Fruit fly (Drosophila melanogaster) S2 (cell line): ENCODE results near the gene Lgr1.

Source experiments
- CG8478 ChIP-seq: fragments of >200 bp; optimal IDR thresholded peaks from 2 replicates; lab custom pipeline; 2018
- CTCF ChIP-seq, 2 experiments: fragments of >200 bp; optimal IDR thresholded peaks; 2 replicates each; lab custom pipeline; 2018

- TF ChIP-seq CTCF (optimal IDR thresholded peaks at IDR 0.05; lab: Kevin White, UChicago): no peak
- TF ChIP-seq CG8478 (lab: Kevin White, UChicago): no peak
Observed at dm6 chr3R:17714773-17715344, 10.7 kb upstream of the Lgr1 start.
